1 fruit fly cellular context compared by ENCODE assay signal in the genomic region with DNA sequence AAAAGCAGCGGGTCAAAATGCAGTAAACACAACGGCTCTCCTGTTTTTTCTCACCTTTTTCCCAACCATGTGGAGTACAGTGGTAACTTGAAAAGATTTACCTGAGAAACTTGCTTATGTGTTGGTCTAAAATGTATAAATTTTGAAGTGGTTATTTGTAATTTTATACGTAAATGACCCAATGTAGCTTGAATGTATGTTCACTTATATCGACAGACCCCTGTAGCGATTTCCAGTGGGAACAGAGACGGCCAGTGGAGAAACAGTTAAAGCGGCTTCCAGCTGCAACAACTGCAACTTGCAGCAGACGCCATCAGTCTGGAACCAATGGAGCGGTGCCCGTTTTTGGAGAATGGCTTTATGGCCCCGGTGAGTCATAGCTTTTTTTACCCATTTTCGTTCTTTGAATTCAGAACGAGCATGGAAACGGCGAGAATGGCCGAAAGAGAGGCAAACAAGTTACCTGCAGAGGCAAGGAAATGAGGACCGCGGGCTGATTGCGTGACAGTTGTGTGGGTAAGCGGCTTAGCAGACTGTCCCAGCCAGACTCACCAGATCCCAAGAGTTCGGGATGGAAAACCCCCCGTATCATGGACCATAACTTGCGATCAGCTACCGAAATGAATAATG.
TF ChIP-seq lines count a peak whose summit lies in the region.

No protein-coding gene starts in this region.

TF ChIP-seq in whole organism, embryonic, 481 proteins besides CTCF, POLR2A, EP300 and RAD21 (continued from another document and continues in another):
- TF ChIP-seq CG10321 (GFP tag; IDR thresholded peaks at IDR 0.05; lab: Robert Waterston, UW) = no peak
- no peak for TF ChIP-seq wek (GFP tag; optimal IDR thresholded peaks at IDR 0.05; lab: Kevin White, UChicago)
- peak; percentile 39; the same call in 1 of the 2 replicates for TF ChIP-seq ro (GFP tag; IDR thresholded peaks at IDR 0.05; lab: Robert Waterston, UW)
- peak; percentile 78 for TF ChIP-seq tin (GFP tag; optimal IDR thresholded peaks at IDR 0.05; lab: Kevin White, UChicago)
- peak; percentile 64; the same call in 1 of the 2 replicates for TF ChIP-seq danr (GFP tag; IDR thresholded peaks at IDR 0.05; lab: Robert Waterston, UW)
- TF ChIP-seq Hmx (GFP tag; optimal IDR thresholded peaks at IDR 0.05; lab: Kevin White, UChicago) = no peak
- peak; percentile 1 for TF ChIP-seq her (GFP tag; optimal IDR thresholded peaks at IDR 0.05; lab: Kevin White, UChicago)
- TF ChIP-seq Gsc (GFP tag; IDR thresholded peaks at IDR 0.05; lab: Robert Waterston, UW) = no peak
- TF ChIP-seq Trl (optimal IDR thresholded peaks at IDR 0.05; lab: Kevin White, UChicago) = no peak
- peak; percentile 43 for TF ChIP-seq Trl (GFP tag; optimal IDR thresholded peaks at IDR 0.05; lab: Kevin White, UChicago)
- TF ChIP-seq Side (GFP tag; optimal IDR thresholded peaks at IDR 0.05; lab: Kevin White, UChicago) = peak; percentile 43
- TF ChIP-seq CG33213 (GFP tag; optimal IDR thresholded peaks at IDR 0.05; lab: Kevin White, UChicago) = peak; percentile 54
- TF ChIP-seq CG30403 (GFP tag; optimal IDR thresholded peaks at IDR 0.05; lab: Kevin White, UChicago) = peak; percentile 50
- TF ChIP-seq CG12659 (GFP tag; optimal IDR thresholded peaks at IDR 0.05; lab: Kevin White, UChicago) = no peak
- TF ChIP-seq mam (GFP tag; optimal IDR thresholded peaks at IDR 0.05; lab: Kevin White, UChicago) = no peak
- peak; percentile 43 for TF ChIP-seq Sox100B (GFP tag; optimal IDR thresholded peaks at IDR 0.05; lab: Kevin White, UChicago)
- TF ChIP-seq ab (GFP tag; optimal IDR thresholded peaks at IDR 0.05; lab: Kevin White, UChicago) = no peak
- no peak for TF ChIP-seq CG18599 (GFP tag; optimal IDR thresholded peaks at IDR 0.05; lab: Kevin White, UChicago)
- TF ChIP-seq chm (GFP tag; IDR thresholded peaks at IDR 0.05; lab: Robert Waterston, UW) = no peak
- no peak for TF ChIP-seq Poxn (GFP tag; IDR thresholded peaks at IDR 0.05; lab: Robert Waterston, UW)
- TF ChIP-seq sug (tag; optimal IDR thresholded peaks at IDR 0.05; lab: Kevin White, UChicago) = no peak
- no peak for TF ChIP-seq Deaf1 (tag; optimal IDR thresholded peaks at IDR 0.05; lab: Kevin White, UChicago)
- peak; percentile 57 for TF ChIP-seq chn (GFP tag; optimal IDR thresholded peaks at IDR 0.05; lab: Kevin White, UChicago)
- TF ChIP-seq CG10366 (GFP tag; IDR thresholded peaks at IDR 0.05; lab: Robert Waterston, UW) = 0 out of 2 replicates have a peak, but pooled peaks have one; percentile 33
- TF ChIP-seq CG8388 (GFP tag; optimal IDR thresholded peaks at IDR 0.05; lab: Kevin White, UChicago) = peak; percentile 68
- no peak for TF ChIP-seq Sin3A (optimal IDR thresholded peaks at IDR 0.05; lab: Kevin White, UChicago)
- TF ChIP-seq odd (GFP tag; optimal IDR thresholded peaks at IDR 0.05; lab: Kevin White, UChicago) = no peak
- TF ChIP-seq CG17829 (tag; optimal IDR thresholded peaks at IDR 0.05; lab: Kevin White, UChicago) = peak; percentile 84
- TF ChIP-seq B-H1 (GFP tag; IDR thresholded peaks at IDR 0.05; lab: Robert Waterston, UW) = peak; percentile 41; the same call in 1 of the 3 replicates
- peak; percentile 10 for TF ChIP-seq CG10274 (GFP tag; optimal IDR thresholded peaks at IDR 0.05; lab: Kevin White, UChicago)
- no peak for TF ChIP-seq Aef1 (GFP tag; IDR thresholded peaks at IDR 0.05; lab: Robert Waterston, UW)
- TF ChIP-seq twi (tag; optimal IDR thresholded peaks at IDR 0.05; lab: Kevin White, UChicago) = peak; percentile 45
- no peak for TF ChIP-seq ash1 (GFP tag; optimal IDR thresholded peaks at IDR 0.05; lab: Kevin White, UChicago)
- TF ChIP-seq en (GFP tag; optimal IDR thresholded peaks at IDR 0.05; lab: Kevin White, UChicago) = peak; percentile 49
- TF ChIP-seq Doc3 (GFP tag; IDR thresholded peaks at IDR 0.05; lab: Robert Waterston, UW; ENCODE audit: partially characterized antibody) = no peak
- no peak for TF ChIP-seq Lhr (GFP tag; optimal IDR thresholded peaks at IDR 0.05; lab: Kevin White, UChicago)
- TF ChIP-seq CG3163 (GFP tag; optimal IDR thresholded peaks at IDR 0.05; lab: Kevin White, UChicago) = no peak
- no peak for TF ChIP-seq CG32532 (GFP tag; IDR thresholded peaks at IDR 0.05; lab: Robert Waterston, UW)
- TF ChIP-seq Hr51 (GFP tag; optimal IDR thresholded peaks at IDR 0.05; lab: Kevin White, UChicago) = peak in 1 of 2 experiments; percentile 6
- TF ChIP-seq HLH4C (GFP tag; IDR thresholded peaks at IDR 0.05; lab: Robert Waterston, UW; ENCODE audit: partially characterized antibody) = no peak
- TF ChIP-seq fd96Cb (tag; optimal IDR thresholded peaks at IDR 0.05; lab: Kevin White, UChicago) = peak; percentile 85
- peak; percentile 42 for TF ChIP-seq CG10431 (GFP tag; optimal IDR thresholded peaks at IDR 0.05; lab: Kevin White, UChicago)
- no peak for TF ChIP-seq Dbx (GFP tag; IDR thresholded peaks at IDR 0.05; lab: Robert Waterston, UW)
- TF ChIP-seq CG15696 (tag; optimal IDR thresholded peaks at IDR 0.05; lab: Kevin White, UChicago) = peak; percentile 73
- peak; percentile 65 for TF ChIP-seq NC2β (GFP tag; optimal IDR thresholded peaks at IDR 0.05; lab: Kevin White, UChicago)
- peak; percentile 86 for TF ChIP-seq Awh (GFP tag; IDR thresholded peaks at IDR 0.05; lab: Robert Waterston, UW)
- peak; percentile 66; the same call in 2 of the 3 replicates for TF ChIP-seq CG11695 (GFP tag; IDR thresholded peaks at IDR 0.05; lab: Robert Waterston, UW)
- TF ChIP-seq CG12942 (GFP tag; optimal IDR thresholded peaks at IDR 0.05; lab: Kevin White, UChicago) = no peak
- TF ChIP-seq wdn (GFP tag; IDR thresholded peaks at IDR 0.05; lab: Robert Waterston, UW) = no peak
- TF ChIP-seq CG5953 (GFP tag; IDR thresholded peaks at IDR 0.05; lab: Robert Waterston, UW) = 0 out of 2 replicates have a peak, but pooled peaks have one; percentile 5
- no peak for TF ChIP-seq Oaz (GFP tag; IDR thresholded peaks at IDR 0.05; lab: Robert Waterston, UW)
- TF ChIP-seq stwl (tag; optimal IDR thresholded peaks at IDR 0.05; lab: Kevin White, UChicago) = peak; percentile 30
- TF ChIP-seq Nf-YA (GFP tag; IDR thresholded peaks at IDR 0.05; lab: Robert Waterston, UW) = 0 out of 2 replicates have a peak, but pooled peaks have one; percentile 8
- no peak for TF ChIP-seq vfl (GFP tag; optimal IDR thresholded peaks at IDR 0.05; lab: Kevin White, UChicago)
- TF ChIP-seq CG12071 (GFP tag; optimal IDR thresholded peaks at IDR 0.05; lab: Kevin White, UChicago) = no peak
- peak; percentile 55 for TF ChIP-seq Xbp1 (GFP tag; optimal IDR thresholded peaks at IDR 0.05; lab: Kevin White, UChicago)
- TF ChIP-seq Ada2b (GFP tag; IDR thresholded peaks at IDR 0.05; lab: Robert Waterston, UW) = no peak
- no peak for TF ChIP-seq Hmr (GFP tag; optimal IDR thresholded peaks at IDR 0.05; lab: Kevin White, UChicago)
- peak; percentile 47 for TF ChIP-seq CG11247 (GFP tag; IDR thresholded peaks at IDR 0.05; lab: Robert Waterston, UW)
- peak; percentile 47 for TF ChIP-seq CG7745 (tag; optimal IDR thresholded peaks at IDR 0.05; lab: Kevin White, UChicago)
- no peak for TF ChIP-seq pzg (GFP tag; optimal IDR thresholded peaks at IDR 0.05; lab: Kevin White, UChicago)
- TF ChIP-seq sd (tag; optimal IDR thresholded peaks at IDR 0.05; lab: Kevin White, UChicago) = no peak
- TF ChIP-seq CG15011 (GFP tag; optimal IDR thresholded peaks at IDR 0.05; lab: Kevin White, UChicago) = peak; percentile 31
- peak; percentile 84 for TF ChIP-seq nom (GFP tag; optimal IDR thresholded peaks at IDR 0.05; lab: Kevin White, UChicago)
- TF ChIP-seq CG14014 (GFP tag; IDR thresholded peaks at IDR 0.05; lab: Robert Waterston, UW) = no peak
- no peak for TF ChIP-seq CG5180 (GFP tag; optimal IDR thresholded peaks at IDR 0.05; lab: Kevin White, UChicago)
- TF ChIP-seq CG11560 (tag; IDR thresholded peaks at IDR 0.05; lab: Robert Waterston, UW) = no peak
- no peak for TF ChIP-seq disco-r (GFP tag; optimal IDR thresholded peaks at IDR 0.05; lab: Kevin White, UChicago)
- TF ChIP-seq knrl (GFP tag; IDR thresholded peaks at IDR 0.05; lab: Robert Waterston, UW; ENCODE audit: partially characterized antibody) = no peak
- TF ChIP-seq CG10209 (GFP tag; optimal IDR thresholded peaks at IDR 0.05; lab: Kevin White, UChicago) = peak; percentile 22
- peak; percentile 71 for TF ChIP-seq unpg (GFP tag; optimal IDR thresholded peaks at IDR 0.05; lab: Kevin White, UChicago)
- no peak for TF ChIP-seq CG12104 (GFP tag; optimal IDR thresholded peaks at IDR 0.05; lab: Kevin White, UChicago)
- no peak for TF ChIP-seq D (optimal IDR thresholded peaks at IDR 0.05; lab: Kevin White, UChicago)
- TF ChIP-seq D (GFP tag; optimal IDR thresholded peaks at IDR 0.05; lab: Kevin White, UChicago) = peak; percentile 72
- no peak for TF ChIP-seq exex (tag; optimal IDR thresholded peaks at IDR 0.05; lab: Kevin White, UChicago)
- TF ChIP-seq mld (GFP tag; IDR thresholded peaks at IDR 0.05; lab: Robert Waterston, UW; ENCODE audit: partially characterized antibody) = no peak
- no peak for TF ChIP-seq H2.0 (GFP tag; IDR thresholded peaks at IDR 0.05; lab: Robert Waterston, UW)
- TF ChIP-seq CG3281 (GFP tag; optimal IDR thresholded peaks at IDR 0.05; lab: Kevin White, UChicago) = no peak
- TF ChIP-seq unc-4 (GFP tag; IDR thresholded peaks at IDR 0.05; lab: Robert Waterston, UW; ENCODE audit: partially characterized antibody) = no peak
- peak; percentile 88 for TF ChIP-seq ara (GFP tag; IDR thresholded peaks at IDR 0.05; lab: Robert Waterston, UW)
- peak; percentile 48 for TF ChIP-seq CoRest (tag; optimal IDR thresholded peaks at IDR 0.05; lab: Kevin White, UChicago)
- peak; percentile 52; the same call in 1 of the 2 replicates for TF ChIP-seq stc (GFP tag; IDR thresholded peaks at IDR 0.05; lab: Robert Waterston, UW)
- TF ChIP-seq CG12219 (GFP tag; optimal IDR thresholded peaks at IDR 0.05; lab: Kevin White, UChicago) = peak; percentile 58
- TF ChIP-seq Antp (GFP tag; optimal IDR thresholded peaks at IDR 0.05; lab: Kevin White, UChicago) = peak; percentile 41
- peak; percentile 49; the same call in 1 of the 2 replicates for TF ChIP-seq CG8765 (GFP tag; IDR thresholded peaks at IDR 0.05; lab: Robert Waterston, UW)
- TF ChIP-seq Ssrp (tag; optimal IDR thresholded peaks at IDR 0.05; lab: Kevin White, UChicago) = peak; percentile 52
- no peak for TF ChIP-seq CG31365 (tag; optimal IDR thresholded peaks at IDR 0.05; lab: Kevin White, UChicago)
- TF ChIP-seq CG2120 (GFP tag; optimal IDR thresholded peaks at IDR 0.05; lab: Kevin White, UChicago) = no peak
- TF ChIP-seq ttk (GFP tag; IDR thresholded peaks at IDR 0.05; lab: Robert Waterston, UW) = peak; percentile 54
- peak; percentile 71 for TF ChIP-seq dmrt99B (tag; optimal IDR thresholded peaks at IDR 0.05; lab: Kevin White, UChicago)
- TF ChIP-seq hth (optimal IDR thresholded peaks at IDR 0.05; lab: Kevin White, UChicago) = no peak
- TF ChIP-seq yki (optimal IDR thresholded peaks at IDR 0.05; lab: Kevin White, UChicago) = no peak
- no peak for TF ChIP-seq CG13624 (GFP tag; optimal IDR thresholded peaks at IDR 0.05; lab: Kevin White, UChicago)
- no peak for TF ChIP-seq wor (GFP tag; IDR thresholded peaks at IDR 0.05; lab: Robert Waterston, UW)
- TF ChIP-seq ranshi (GFP tag; IDR thresholded peaks at IDR 0.05; lab: Robert Waterston, UW) = no peak; the same call in 1 of the 2 replicates
- peak; percentile 62 for TF ChIP-seq CG11696 (GFP tag; IDR thresholded peaks at IDR 0.05; lab: Robert Waterston, UW)
- no peak for TF ChIP-seq B-H2 (GFP tag; optimal IDR thresholded peaks at IDR 0.05; lab: Kevin White, UChicago)
- no peak for TF ChIP-seq Dp (GFP tag; optimal IDR thresholded peaks at IDR 0.05; lab: Kevin White, UChicago)
- TF ChIP-seq Ravus (GFP tag; IDR thresholded peaks at IDR 0.05; lab: Robert Waterston, UW) = no peak; the same call in 1 of the 2 replicates
- TF ChIP-seq kay (GFP tag; optimal IDR thresholded peaks at IDR 0.05; lab: Kevin White, UChicago) = no peak
- no peak for TF ChIP-seq CG2129 (GFP tag; IDR thresholded peaks at IDR 0.05; lab: Robert Waterston, UW; ENCODE audit: partially characterized antibody)
- TF ChIP-seq CG6689 (GFP tag; IDR thresholded peaks at IDR 0.05; lab: Robert Waterston, UW) = peak; percentile 68
- TF ChIP-seq CG1647 (GFP tag; optimal IDR thresholded peaks at IDR 0.05; lab: Kevin White, UChicago) = peak; percentile 37
- peak; percentile 63 for TF ChIP-seq CG4404 (GFP tag; IDR thresholded peaks at IDR 0.05; lab: Robert Waterston, UW)
- TF ChIP-seq sens (GFP tag; lab: Kevin White, UChicago) = peak; percentile 96
- TF ChIP-seq zen (tag; optimal IDR thresholded peaks at IDR 0.05; lab: Kevin White, UChicago) = peak; percentile 87
- no peak for TF ChIP-seq CG2889 (GFP tag; IDR thresholded peaks at IDR 0.05; lab: Robert Waterston, UW)
- TF ChIP-seq bsh (GFP tag; optimal IDR thresholded peaks at IDR 0.05; lab: Kevin White, UChicago) = peak; percentile 40 to 86
- peak; percentile 73 for TF ChIP-seq CG8359 (GFP tag; optimal IDR thresholded peaks at IDR 0.05; lab: Kevin White, UChicago; ENCODE audit: borderline replicate concordance)
- TF ChIP-seq CG32772 (GFP tag; IDR thresholded peaks at IDR 0.05; lab: Robert Waterston, UW) = peak; percentile 72
- TF ChIP-seq CG1603 (tag; optimal IDR thresholded peaks at IDR 0.05; lab: Kevin White, UChicago) = peak; percentile 78
- no peak for TF ChIP-seq CG14965 (GFP tag; optimal IDR thresholded peaks at IDR 0.05; lab: Kevin White, UChicago; ENCODE audit: borderline replicate concordance)
- TF ChIP-seq NC2α (GFP tag; optimal IDR thresholded peaks at IDR 0.05; lab: Kevin White, UChicago) = no peak
- no peak for TF ChIP-seq CG12744 (GFP tag; optimal IDR thresholded peaks at IDR 0.05; lab: Kevin White, UChicago)
- TF ChIP-seq CG3995 (GFP tag; optimal IDR thresholded peaks at IDR 0.05; lab: Kevin White, UChicago) = no peak
- TF ChIP-seq CG6654 (GFP tag; optimal IDR thresholded peaks at IDR 0.05; lab: Kevin White, UChicago) = peak; percentile 47
- no peak for TF ChIP-seq esg (GFP tag; conservative IDR thresholded peaks at IDR 0.05; lab: Robert Waterston, UW)
- TF ChIP-seq CG7839 (tag; optimal IDR thresholded peaks at IDR 0.05; lab: Kevin White, UChicago) = peak; percentile 67
- TF ChIP-seq dpn (GFP tag; optimal IDR thresholded peaks at IDR 0.05; lab: Kevin White, UChicago) = peak; percentile 1 to 49
- no peak for TF ChIP-seq CG16813 (GFP tag; IDR thresholded peaks at IDR 0.05; lab: Robert Waterston, UW; ENCODE audit: partially characterized antibody)
- peak; percentile 23 for TF ChIP-seq btn (GFP tag; optimal IDR thresholded peaks at IDR 0.05; lab: Kevin White, UChicago)
- TF ChIP-seq Optix (GFP tag; IDR thresholded peaks at IDR 0.05; lab: Robert Waterston, UW) = 0 out of 3 replicates have a peak, but pooled peaks have one; percentile 8
- TF ChIP-seq lbe (GFP tag; optimal IDR thresholded peaks at IDR 0.05; lab: Kevin White, UChicago) = peak; percentile 97
- TF ChIP-seq CG6765 (GFP tag; optimal IDR thresholded peaks at IDR 0.05; lab: Kevin White, UChicago) = no peak
- no peak for TF ChIP-seq Lim3 (GFP tag; IDR thresholded peaks at IDR 0.05; lab: Robert Waterston, UW)
